Fruit fly (Drosophila melanogaster): ENCODE data around the gene CG5177.

- TF ChIP-seq EcR (GFP tag; optimal IDR thresholded peaks at IDR 0.05): no peak
- TF ChIP-seq Snoo (tag; optimal IDR thresholded peaks at IDR 0.05): no peak
- TF ChIP-seq Pif1A (GFP tag; optimal IDR thresholded peaks at IDR 0.05): no peak
- TF ChIP-seq CG15710 (tag; optimal IDR thresholded peaks at IDR 0.05): no peak
- TF ChIP-seq CG8159 (tag; optimal IDR thresholded peaks at IDR 0.05): no peak
- no peak for TF ChIP-seq CG10348 (GFP tag; IDR thresholded peaks at IDR 0.05)
- TF ChIP-seq rn (GFP tag; IDR thresholded peaks at IDR 0.05): no peak
Observed at dm6 chr2L:7409602-7410001, 4.6 kb downstream of the CG5177 start, which contains the start of gene CG5181.

Measured in whole organism, pupa.